Worm (Caenorhabditis elegans) whole organism, L4 larva: ENCODE data around the gene dnj-7.

Source experiments
- D1046.2 ChIP-seq: fragments of 200-800 bp; sonication (Bioruptor generic); IDR thresholded peaks from 2 replicates; pipeline ENCODE4 v1.3.6; 2022; ENCODE audit warnings: missing genetic modification characterization, missing compliant biosample characterization
- F10B5.3 ChIP-seq: sonication (generic microtip); optimal IDR thresholded peaks from 2 replicates; lab custom pipeline; 2016; ENCODE audit warnings: mild to moderate bottlenecking, missing genetic modification characterization, missing compliant biosample characterization
- F49E8.2 ChIP-seq: sonication (generic microtip); optimal IDR thresholded peaks from 2 replicates; lab custom pipeline; 2016; ENCODE audit warnings: missing compliant biosample characterization, mild to moderate bottlenecking, missing genetic modification characterization, borderline replicate concordance
- Y48G9A.11 ChIP-seq: fragments of 200-800 bp; sonication (Bioruptor generic); IDR thresholded peaks from 2 replicates; pipeline ENCODE4 v1.3.6; 2022; ENCODE audit warnings: missing genetic modification reagents, missing genetic modification characterization, missing compliant biosample characterization
- Y75B8A.6 ChIP-seq: fragments of 200-800 bp; sonication (Bioruptor generic); IDR thresholded peaks from 2 replicates; pipeline ENCODE4 v1.3.6; 2022; ENCODE audit warnings: missing genetic modification reagents, missing genetic modification characterization, missing compliant biosample characterization
- ZK546.5 ChIP-seq, 2 experiments: sonication (generic microtip); optimal IDR thresholded peaks; 2 replicates each; lab custom pipeline; 2017; ENCODE audit warnings: missing biosample characterization in 2 of 2, missing genetic modification characterization in 2 of 2
- aha-1 ChIP-seq: fragments of 150-350 bp; peaks from one replicate; lab custom pipeline; 2014; ENCODE audit warnings: missing biosample characterization, missing genetic modification characterization
- ama-1 ChIP-seq: fragments of 150-350 bp; optimal IDR thresholded peaks from 2 replicates; lab custom pipeline; 2014; ENCODE audit warnings: inconsistent platforms, mixed read lengths
- ceh-20 ChIP-seq: fragments of 200-800 bp; sonication (Bioruptor generic); IDR thresholded peaks from 2 replicates; pipeline ENCODE4 v1.3.6; 2022; ENCODE audit warnings: missing genetic modification reagents, missing genetic modification characterization, missing compliant biosample characterization
- ceh-32 ChIP-seq: sonication (generic microtip); optimal IDR thresholded peaks from 2 replicates; lab custom pipeline; 2016; ENCODE audit warnings: mild to moderate bottlenecking, missing genetic modification characterization, missing compliant biosample characterization; ENCODE audit not compliant: poor library complexity
- ceh-44 ChIP-seq: fragments of 200-800 bp; sonication (Bioruptor generic); IDR thresholded peaks from 2 replicates; pipeline ENCODE4 v1.3.6; 2022; ENCODE audit warnings: missing genetic modification reagents, missing genetic modification characterization, missing compliant biosample characterization
- ces-1 ChIP-seq: fragments of 150-350 bp; sonication (generic microtip); optimal IDR thresholded peaks from 4 replicates; lab custom pipeline; 2014; ENCODE audit warnings: missing biosample characterization, missing genetic modification reagents, missing genetic modification characterization
- cey-2 ChIP-seq: sonication (generic microtip); optimal IDR thresholded peaks from 3 replicates; lab custom pipeline; 2017; ENCODE audit warnings: missing genetic modification characterization, mild to moderate bottlenecking, missing compliant biosample characterization, antibody characterized with exemption, borderline replicate concordance; ENCODE audit not compliant: insufficient read depth
- daf-12 ChIP-seq: fragments of 150-350 bp; optimal IDR thresholded peaks from 2 replicates; lab custom pipeline; 2014; ENCODE audit warnings: missing biosample characterization, missing genetic modification reagents, missing genetic modification characterization
- daf-16 ChIP-seq, 3 experiments: sonication (generic microtip); optimal IDR thresholded peaks; 2 replicates each; lab custom pipeline; 2016 to 2017; ENCODE audit warnings: missing genetic modification characterization in 3 of 3, missing genetic modification reagents in 3 of 3, mild to moderate bottlenecking in 2 of 3, missing compliant biosample characterization in 2 of 3, missing biosample characterization in 1 of 3, moderate library complexity in 1 of 3
- daf-19 ChIP-seq: fragments of 200-800 bp; sonication (Bioruptor generic); conservative IDR thresholded peaks from 2 replicates; pipeline ENCODE4 v1.3.6; 2022; ENCODE audit warnings: missing genetic modification characterization, missing compliant biosample characterization
- dpl-1 ChIP-seq: fragments of 150-350 bp; optimal IDR thresholded peaks from 2 replicates; lab custom pipeline; 2014; ENCODE audit warnings: missing biosample characterization, missing genetic modification reagents, missing genetic modification characterization
- egl-27 ChIP-seq: sonication (generic microtip); optimal IDR thresholded peaks from 3 replicates; lab custom pipeline; 2017; ENCODE audit warnings: missing biosample characterization, missing genetic modification reagents, missing genetic modification characterization
- fkh-10 ChIP-seq: fragments of 150-350 bp; optimal IDR thresholded peaks from 2 replicates; lab custom pipeline; 2014; ENCODE audit warnings: missing biosample characterization, missing genetic modification reagents, missing genetic modification characterization
- fos-1 ChIP-seq: fragments of 150-350 bp; optimal IDR thresholded peaks from 2 replicates; lab custom pipeline; 2014; ENCODE audit warnings: missing biosample characterization, missing genetic modification characterization
- hlh-30 ChIP-seq: sonication (generic microtip); optimal IDR thresholded peaks from 2 replicates; lab custom pipeline; 2017; ENCODE audit warnings: antibody characterized with exemption, mild to moderate bottlenecking, missing genetic modification characterization, missing compliant biosample characterization; ENCODE audit not compliant: insufficient read depth
- jun-1 ChIP-seq: fragments of 150-350 bp; optimal IDR thresholded peaks from 2 replicates; lab custom pipeline; 2014; ENCODE audit warnings: missing biosample characterization, missing genetic modification reagents, missing genetic modification characterization
- lin-29 ChIP-seq: fragments of 200-800 bp; sonication (Bioruptor generic); IDR thresholded peaks from 2 replicates; pipeline ENCODE4 v1.3.6; 2022; ENCODE audit warnings: missing genetic modification reagents, missing genetic modification characterization, missing compliant biosample characterization
- lir-3 ChIP-seq: sonication (generic microtip); optimal IDR thresholded peaks from 2 replicates; lab custom pipeline; 2016; ENCODE audit warnings: mild to moderate bottlenecking, missing genetic modification characterization, missing compliant biosample characterization
- madf-9 ChIP-seq: fragments of 200-800 bp; sonication (Bioruptor generic); conservative IDR thresholded peaks from 2 replicates; pipeline ENCODE4 v1.3.6; 2022; ENCODE audit warnings: missing genetic modification reagents, missing genetic modification characterization, missing compliant biosample characterization
- mdl-1 ChIP-seq, 2 experiments: fragments of 150-350 bp in 1 of 2; sonication (generic microtip) in 1 of 2; optimal IDR thresholded peaks; 2 replicates each; lab custom pipeline; 2014 to 2017; ENCODE audit warnings: missing biosample characterization in 2 of 2, missing genetic modification characterization in 2 of 2
- mep-1 ChIP-seq: fragments of 150-350 bp; sonication (generic microtip); optimal IDR thresholded peaks from 3 replicates; lab custom pipeline; 2014; ENCODE audit warnings: missing biosample characterization, missing genetic modification characterization
- nhr-10 ChIP-seq: fragments of 150-350 bp; optimal IDR thresholded peaks from 2 replicates; lab custom pipeline; 2014; ENCODE audit warnings: missing biosample characterization, missing genetic modification characterization
- nhr-102 ChIP-seq: sonication (generic microtip); optimal IDR thresholded peaks from 2 replicates; lab custom pipeline; 2016; ENCODE audit warnings: mild to moderate bottlenecking, missing genetic modification characterization, moderate library complexity, missing compliant biosample characterization
- nhr-111 ChIP-seq: fragments of 200-800 bp; sonication (Bioruptor generic); optimal IDR thresholded peaks from 2 replicates; lab custom pipeline; 2018; ENCODE audit warnings: mild to moderate bottlenecking, missing genetic modification characterization, missing compliant biosample characterization
- nhr-25 ChIP-seq: sonication (generic microtip); optimal IDR thresholded peaks from 2 replicates; lab custom pipeline; 2017; ENCODE audit warnings: missing genetic modification characterization, mild to moderate bottlenecking, missing compliant biosample characterization, antibody characterized with exemption, moderate library complexity, borderline replicate concordance; ENCODE audit not compliant: insufficient read depth
- nhr-28 ChIP-seq: fragments of 150-350 bp; optimal IDR thresholded peaks from 2 replicates; lab custom pipeline; 2014; ENCODE audit warnings: missing biosample characterization, missing genetic modification characterization
- nhr-42 ChIP-seq: fragments of 200-800 bp; sonication (Bioruptor generic); IDR thresholded peaks from 2 replicates; pipeline ENCODE4 v1.3.6; 2022; ENCODE audit warnings: missing genetic modification characterization, missing compliant biosample characterization
- nhr-48 ChIP-seq: sonication (generic microtip); optimal IDR thresholded peaks from 2 replicates; lab custom pipeline; 2016; ENCODE audit warnings: mild to moderate bottlenecking, missing genetic modification characterization, missing compliant biosample characterization
- nhr-6 ChIP-seq: fragments of 150-350 bp; optimal IDR thresholded peaks from 2 replicates; lab custom pipeline; 2014; ENCODE audit warnings: missing biosample characterization, missing genetic modification characterization
- nhr-76 ChIP-seq: fragments of 150-350 bp; optimal IDR thresholded peaks from 2 replicates; lab custom pipeline; 2014; ENCODE audit warnings: missing biosample characterization, missing genetic modification characterization
- nhr-77 ChIP-seq: fragments of 150-350 bp; optimal IDR thresholded peaks from 2 replicates; lab custom pipeline; 2014; ENCODE audit warnings: missing biosample characterization, missing genetic modification characterization
- php-3 ChIP-seq: fragments of 200-800 bp; sonication (Bioruptor generic); IDR thresholded peaks from 2 replicates; pipeline ENCODE4 v1.3.6; 2022; ENCODE audit warnings: missing genetic modification reagents, missing genetic modification characterization, missing compliant biosample characterization
- rbr-2 ChIP-seq: sonication (generic microtip); optimal IDR thresholded peaks from 2 replicates; lab custom pipeline; 2016; ENCODE audit warnings: missing genotype, missing genetic modification characterization, missing compliant biosample characterization
- sdz-12 ChIP-seq: fragments of 200-800 bp; sonication (Bioruptor generic); optimal IDR thresholded peaks from 2 replicates; lab custom pipeline; 2018; ENCODE audit warnings: mild to moderate bottlenecking, missing genetic modification characterization, missing compliant biosample characterization
- spr-3 ChIP-seq: fragments of 200-800 bp; sonication (Bioruptor generic); optimal IDR thresholded peaks from 2 replicates; lab custom pipeline; 2018; ENCODE audit warnings: mild to moderate bottlenecking, missing genetic modification characterization, missing compliant biosample characterization
- tra-1 ChIP-seq: fragments of 200-800 bp; sonication (Bioruptor generic); IDR thresholded peaks from 2 replicates; pipeline ENCODE4 v1.3.6; 2022; ENCODE audit warnings: missing genetic modification reagents, missing genetic modification characterization, missing compliant biosample characterization
- unc-130 ChIP-seq: sonication (generic microtip); optimal IDR thresholded peaks from 2 replicates; lab custom pipeline; 2016; ENCODE audit warnings: missing genetic modification reagents, missing genetic modification characterization, missing compliant biosample characterization
- unc-39 ChIP-seq: sonication (generic microtip); optimal IDR thresholded peaks from 2 replicates; lab custom pipeline; 2017; ENCODE audit warnings: missing biosample characterization, missing genetic modification characterization
- zag-1 ChIP-seq: fragments of 150-350 bp; optimal IDR thresholded peaks from 2 replicates; lab custom pipeline; 2014; ENCODE audit warnings: missing biosample characterization, missing genetic modification characterization
- zfp-3 ChIP-seq: fragments of 200-800 bp; sonication (Bioruptor generic); conservative IDR thresholded peaks from 2 replicates; pipeline ENCODE4 v1.3.6; 2022; ENCODE audit warnings: missing genetic modification reagents, missing genetic modification characterization, missing compliant biosample characterization
- zip-2 ChIP-seq: fragments of 150-350 bp; optimal IDR thresholded peaks from 2 replicates; lab custom pipeline; 2014; ENCODE audit warnings: missing biosample characterization, missing genetic modification characterization
- ztf-7 ChIP-seq: fragments of 150-350 bp; optimal IDR thresholded peaks from 2 replicates; lab custom pipeline; 2014; ENCODE audit warnings: missing biosample characterization, missing genetic modification characterization

Gene dnj-7

DNA sequence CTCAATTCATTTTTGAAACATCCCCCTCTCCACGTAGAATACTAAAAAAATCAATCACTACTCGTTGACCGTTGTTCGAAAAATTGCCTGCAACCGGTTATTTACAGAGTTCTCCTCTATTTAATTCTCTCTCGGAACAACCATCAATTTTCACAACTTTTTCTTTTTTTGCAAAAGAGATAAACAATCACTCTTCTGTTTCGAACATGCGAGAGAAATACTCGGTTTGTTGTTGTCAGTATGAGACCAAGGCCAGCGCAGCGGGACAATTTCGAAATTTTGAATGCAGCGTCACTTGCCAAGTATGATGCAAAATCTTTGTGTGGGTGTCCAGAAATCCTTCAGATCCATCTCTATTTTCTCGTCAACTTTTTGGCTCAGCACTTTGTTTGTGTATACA lies 36.0 kb downstream of the dnj-7 start (continued):
- TF ChIP-seq F10B5.3 (tag; lab: Kevin White, UChicago) (no peak), lin-29 (no peak), mep-1 (tag; lab: Kevin White, UChicago) (peak; percentile 53), sdz-12 (GFP tag; lab: Kevin White, UChicago) (no peak), daf-12 (tag; lab: Kevin White, UChicago) (no peak), aha-1 (tag; lab: Kevin White, UChicago) (peak; percentile 73), Y75B8A.6 (GFP tag; lab: Robert Waterston, UW) (no peak), ama-1 (peak; percentile 82), Y48G9A.11 (GFP tag; lab: Robert Waterston, UW) (no peak), lir-3 (tag; lab: Kevin White, UChicago) (no peak), nhr-111 (GFP tag; lab: Kevin White, UChicago) (no peak), rbr-2 (tag; lab: Kevin White, UChicago) (peak; percentile 19), F49E8.2 (no peak), jun-1 (tag; lab: Kevin White, UChicago) (no peak), daf-19 (GFP tag; lab: Robert Waterston, UW) (no peak), daf-16 (GFP tag; optimal IDR thresholded peaks at IDR 0.05; lab: Kevin White, UChicago) (peak in 1 of 2 experiments; percentile 78), daf-16 (tag; optimal IDR thresholded peaks at IDR 0.05; lab: Kevin White, UChicago) (peak; percentile 31), ZK546.5 (tag; optimal IDR thresholded peaks at IDR 0.05; lab: Kevin White, UChicago) (no peak), D1046.2 (GFP tag; lab: Robert Waterston, UW) (no peak), mdl-1 (tag; optimal IDR thresholded peaks at IDR 0.05; lab: Kevin White, UChicago) (peak; percentile 7 to 14), tra-1 (GFP tag; lab: Robert Waterston, UW) (no peak), zip-2 (tag; lab: Kevin White, UChicago) (no peak), nhr-102 (tag; lab: Kevin White, UChicago) (no peak), unc-39 (no peak), zfp-3 (GFP tag; lab: Robert Waterston, UW) (0 out of 2 replicates have a peak, but pooled peaks have one; percentile 44), ceh-32 (tag; lab: Kevin White, UChicago) (no peak), nhr-42 (no peak), madf-9 (GFP tag; lab: Robert Waterston, UW) (no peak), zag-1 (tag; lab: Kevin White, UChicago) (no peak), ceh-44 (GFP tag; lab: Robert Waterston, UW) (no peak), egl-27 (tag; lab: Kevin White, UChicago) (no peak), fos-1 (tag; lab: Kevin White, UChicago) (no peak), ztf-7 (no peak), nhr-28 (tag; lab: Kevin White, UChicago) (peak; percentile 17), nhr-48 (tag; lab: Kevin White, UChicago) (no peak), nhr-6 (tag; lab: Kevin White, UChicago) (no peak), nhr-76 (tag; lab: Kevin White, UChicago) (no peak), ces-1 (GFP tag; lab: Kevin White, UChicago) (no peak), ceh-20 (GFP tag; lab: Robert Waterston, UW) (0 out of 2 replicates have a peak, but pooled peaks have one; percentile 28), php-3 (GFP tag; lab: Robert Waterston, UW) (no peak), hlh-30 (tag; lab: Kevin White, UChicago) (peak; percentile 29), spr-3 (GFP tag; lab: Kevin White, UChicago) (no peak), fkh-10 (no peak), unc-130 (GFP tag; lab: Kevin White, UChicago) (no peak), dpl-1 (GFP tag; lab: Kevin White, UChicago) (no peak), nhr-77 (tag; lab: Kevin White, UChicago) (no peak), cey-2 (tag; lab: Kevin White, UChicago) (no peak), nhr-25 (peak; percentile 45), nhr-10 (tag; lab: Kevin White, UChicago) (no peak)
